Worm (Caenorhabditis elegans): ENCODE results near the gene ctbp-1.

- TF ChIP-seq nhr-237 (tag; optimal IDR thresholded peaks at IDR 0.05) (no peak), nhr-77 (tag; optimal IDR thresholded peaks at IDR 0.05) (no peak), mdl-1 (tag; optimal IDR thresholded peaks at IDR 0.05) (no peak), ceh-16 (tag; optimal IDR thresholded peaks at IDR 0.05) (no peak), zag-1 (tag; optimal IDR thresholded peaks at IDR 0.05) (no peak)
Measured at ce11 chrX:5919097-5919496, 56.6 kb downstream of the ctbp-1 start, which contains the start of gene capa-1.

Measured in whole organism, L2 larva.